Fruit fly (Drosophila melanogaster) whole organism, pupa: ENCODE results near the gene galla-2.
A peak's percentile ranks its signal among the peaks of the same experiment; 100 is the strongest.

Experiments used
- CG10348 ChIP-seq: fragments of 200-800 bp; sonication (Bioruptor generic); IDR thresholded peaks from 2 replicates; pipeline ENCODE4 v1.3.6; 2022; ENCODE audit warnings: missing biosample characterization, missing genetic modification characterization
- CG12605 ChIP-seq: fragments of 200-800 bp; sonication (Bioruptor generic); IDR thresholded peaks from 2 replicates; pipeline ENCODE4 v1.3.6; 2022; ENCODE audit warnings: missing biosample characterization, missing genetic modification characterization
- CG13204 ChIP-seq: fragments of 200-800 bp; sonication (Bioruptor generic); optimal IDR thresholded peaks from 2 replicates; lab custom pipeline; 2018; ENCODE audit warnings: missing biosample characterization, mild to moderate bottlenecking, missing genetic modification characterization, moderate library complexity
- CG14655 ChIP-seq: fragments of 200-800 bp; sonication (Bioruptor generic); optimal IDR thresholded peaks from 3 replicates; lab custom pipeline; 2017; ENCODE audit warnings: mild to moderate bottlenecking, missing biosample characterization, missing genetic modification reagents, missing genetic modification characterization
- CG15710 ChIP-seq: fragments of 200-800 bp; sonication (Bioruptor generic); optimal IDR thresholded peaks from 2 replicates; lab custom pipeline; 2018; ENCODE audit warnings: missing biosample characterization, mild to moderate bottlenecking, missing genetic modification characterization, moderate library complexity
- CG17806 ChIP-seq: fragments of 200-800 bp; sonication (Bioruptor generic); optimal IDR thresholded peaks from 2 replicates; lab custom pipeline; 2018; ENCODE audit warnings: missing biosample characterization, mild to moderate bottlenecking, missing genetic modification characterization, moderate library complexity
- CG32121 ChIP-seq: fragments of 200-800 bp; sonication (Bioruptor generic); IDR thresholded peaks from 2 replicates; pipeline ENCODE4 v1.3.6; 2022; ENCODE audit warnings: missing biosample characterization, missing genetic modification characterization
- CG34367 ChIP-seq: fragments of 200-800 bp; sonication (Bioruptor generic); optimal IDR thresholded peaks from 2 replicates; lab custom pipeline; 2018; ENCODE audit warnings: missing biosample characterization, mild to moderate bottlenecking, missing genetic modification characterization
- CG4496 ChIP-seq: fragments of 200-800 bp; sonication (Bioruptor generic); IDR thresholded peaks from 3 replicates; pipeline ENCODE4 v1.3.6; 2022; ENCODE audit warnings: missing biosample characterization, missing genetic modification characterization
- CG8159 ChIP-seq: fragments of 200-800 bp; sonication (Bioruptor generic); optimal IDR thresholded peaks from 3 replicates; lab custom pipeline; 2018; ENCODE audit warnings: missing biosample characterization, mild to moderate bottlenecking, missing genetic modification characterization, moderate library complexity
- CG8301 ChIP-seq: fragments of 200-800 bp; sonication (Bioruptor generic); optimal IDR thresholded peaks from 2 replicates; lab custom pipeline; 2018; ENCODE audit warnings: missing biosample characterization, mild to moderate bottlenecking, missing genetic modification characterization
- CG9948 ChIP-seq: fragments of 200-800 bp; sonication (Bioruptor generic); optimal IDR thresholded peaks from 2 replicates; lab custom pipeline; 2018; ENCODE audit warnings: missing biosample characterization, mild to moderate bottlenecking, missing genetic modification characterization, moderate library complexity
- D1 ChIP-seq: fragments of 200-800 bp; sonication (Bioruptor generic); optimal IDR thresholded peaks from 2 replicates; lab custom pipeline; 2018; ENCODE audit warnings: missing biosample characterization, mild to moderate bottlenecking, missing genetic modification characterization, moderate library complexity
- EcR ChIP-seq: fragments of 200-800 bp; sonication (Bioruptor generic); optimal IDR thresholded peaks from 3 replicates; lab custom pipeline; 2019; ENCODE audit warnings: missing biosample characterization, missing genetic modification characterization, mild to moderate bottlenecking, moderate library complexity, missing genetic modification reagents
- Ets98B ChIP-seq: fragments of 200-800 bp; sonication (Bioruptor generic); IDR thresholded peaks from 2 replicates; pipeline ENCODE4 v1.3.6; 2022; ENCODE audit warnings: missing biosample characterization, missing genetic modification characterization
- Pif1A ChIP-seq: fragments of 200-800 bp; sonication (Bioruptor generic); optimal IDR thresholded peaks from 3 replicates; lab custom pipeline; 2016; ENCODE audit warnings: missing biosample characterization, missing genetic modification characterization
- Pif1B ChIP-seq: fragments of 200-800 bp; sonication (Bioruptor generic); optimal IDR thresholded peaks from 3 replicates; lab custom pipeline; 2016; ENCODE audit warnings: missing biosample characterization, missing genetic modification characterization
- Snoo ChIP-seq: fragments of 200-800 bp; sonication (Bioruptor generic); optimal IDR thresholded peaks from 3 replicates; lab custom pipeline; 2017; ENCODE audit warnings: missing biosample characterization, mild to moderate bottlenecking, missing genetic modification characterization, inconsistent platforms
- fd96Ca ChIP-seq: fragments of 200-800 bp; sonication (Bioruptor generic); IDR thresholded peaks from 3 replicates; pipeline ENCODE4 v1.3.6; 2022; ENCODE audit warnings: missing biosample characterization, missing genetic modification characterization
- gl ChIP-seq: fragments of 200-800 bp; sonication (Bioruptor generic); optimal IDR thresholded peaks from 2 replicates; lab custom pipeline; 2018; ENCODE audit warnings: missing biosample characterization, mild to moderate bottlenecking, missing genetic modification characterization
- rn ChIP-seq: fragments of 200-800 bp; sonication (Bioruptor generic); IDR thresholded peaks from 2 replicates; pipeline ENCODE4 v1.3.6; 2022; ENCODE audit warnings: missing biosample characterization, missing genetic modification characterization

Gene galla-2

DNA sequence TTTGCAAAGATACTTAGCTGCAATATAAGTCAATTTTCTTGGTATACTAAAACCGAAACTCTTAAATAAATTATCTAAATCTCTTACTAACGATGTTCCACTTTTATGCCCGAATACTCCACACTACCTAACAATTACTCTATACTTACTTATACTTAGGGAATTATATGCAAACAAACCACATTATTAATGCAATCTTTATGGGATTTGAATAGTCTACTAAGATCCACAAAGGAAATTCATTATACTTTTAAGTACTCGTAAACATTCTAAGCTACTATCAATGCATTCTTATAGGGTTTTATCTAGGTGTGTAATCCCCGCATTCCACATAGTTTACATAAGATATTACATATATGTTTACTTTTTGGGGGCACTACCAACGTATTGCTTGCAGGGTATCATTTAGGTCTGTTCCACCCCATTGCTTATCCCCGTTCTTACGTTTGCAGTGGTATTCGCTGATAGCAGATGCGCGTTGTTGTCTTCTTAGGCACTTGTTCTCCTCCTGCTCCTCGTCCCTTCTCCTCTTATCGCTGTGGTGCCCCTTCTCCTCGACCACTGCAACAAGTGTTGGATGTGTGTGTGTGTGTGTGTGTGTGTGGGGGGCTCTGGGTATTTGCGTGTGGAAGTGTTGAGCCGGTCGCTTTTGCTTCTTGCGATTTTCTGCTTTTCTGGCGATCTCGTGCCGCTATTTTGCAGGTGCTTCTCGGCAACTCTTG lies 15.0 kb downstream of the galla-2 start:
- TF ChIP-seq EcR (GFP tag; lab: Kevin White, UChicago) (peak; percentile 11), CG15710 (no peak), gl (tag; lab: Kevin White, UChicago) (no peak), CG4496 (GFP tag; lab: Robert Waterston, UW) (no peak), Pif1B (GFP tag; lab: Kevin White, UChicago) (no peak), CG13204 (GFP tag; lab: Kevin White, UChicago) (no peak), rn (GFP tag; lab: Robert Waterston, UW) (no peak), Ets98B (peak; percentile 53; the same call in 1 of the 2 replicates), D1 (no peak), CG17806 (tag; lab: Kevin White, UChicago) (no peak), CG8159 (tag; lab: Kevin White, UChicago) (no peak), fd96Ca (no peak; the same call in 2 of the 3 replicates), CG9948 (tag; lab: Kevin White, UChicago) (no peak), CG34367 (no peak), CG10348 (GFP tag; lab: Robert Waterston, UW) (no peak), Pif1A (GFP tag; lab: Kevin White, UChicago) (no peak), CG32121 (GFP tag; lab: Robert Waterston, UW) (no peak), CG8301 (tag; lab: Kevin White, UChicago) (peak; percentile 43), CG12605 (GFP tag; lab: Robert Waterston, UW) (peak; percentile 43; the same call in 1 of the 2 replicates), CG14655 (GFP tag; lab: Kevin White, UChicago) (peak; percentile 42), Snoo (no peak)

DNA sequence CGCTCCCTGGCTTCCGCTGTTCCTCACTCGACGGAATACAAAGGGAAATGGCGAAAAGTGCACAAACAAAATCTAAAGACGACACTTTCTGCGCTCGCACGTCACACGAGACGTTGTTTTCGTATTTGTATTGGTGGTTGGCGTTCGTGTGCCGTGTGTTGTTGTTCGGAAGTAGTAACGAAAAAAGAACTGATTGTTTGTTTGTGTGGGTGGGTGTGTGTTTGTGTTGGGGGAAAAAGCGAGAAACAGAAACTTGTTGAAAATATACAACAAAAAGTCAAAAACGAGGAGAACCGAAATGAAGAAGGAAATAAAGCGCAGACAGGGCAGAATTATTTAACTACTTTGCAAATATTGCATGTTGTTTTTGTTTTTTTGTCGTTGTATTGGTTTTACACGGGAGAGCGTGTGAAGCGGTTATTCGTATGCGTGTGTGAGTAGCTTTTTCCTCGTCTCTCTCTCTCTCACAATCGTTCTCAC lies 15.6 kb downstream of the galla-2 start:
- TF ChIP-seq fd96Ca (no peak), CG14655 (GFP tag; lab: Kevin White, UChicago) (no peak), CG13204 (GFP tag; lab: Kevin White, UChicago) (peak; percentile 14), CG15710 (no peak), gl (tag; lab: Kevin White, UChicago) (peak; percentile 37), EcR (GFP tag; lab: Kevin White, UChicago) (no peak), CG8159 (tag; lab: Kevin White, UChicago) (peak; percentile 16), D1 (no peak), Pif1B (GFP tag; lab: Kevin White, UChicago) (no peak), CG17806 (tag; lab: Kevin White, UChicago) (no peak), CG8301 (tag; lab: Kevin White, UChicago) (no peak), Snoo (no peak), rn (GFP tag; lab: Robert Waterston, UW) (no peak), CG34367 (no peak), Ets98B (no peak), CG32121 (GFP tag; lab: Robert Waterston, UW) (no peak), CG12605 (GFP tag; lab: Robert Waterston, UW) (no peak), CG9948 (tag; lab: Kevin White, UChicago) (no peak), CG10348 (GFP tag; lab: Robert Waterston, UW) (no peak), CG4496 (GFP tag; lab: Robert Waterston, UW) (no peak), Pif1A (GFP tag; lab: Kevin White, UChicago) (no peak)
- TF ChIP-seq, all 21 proteins: peak for 3

DNA sequence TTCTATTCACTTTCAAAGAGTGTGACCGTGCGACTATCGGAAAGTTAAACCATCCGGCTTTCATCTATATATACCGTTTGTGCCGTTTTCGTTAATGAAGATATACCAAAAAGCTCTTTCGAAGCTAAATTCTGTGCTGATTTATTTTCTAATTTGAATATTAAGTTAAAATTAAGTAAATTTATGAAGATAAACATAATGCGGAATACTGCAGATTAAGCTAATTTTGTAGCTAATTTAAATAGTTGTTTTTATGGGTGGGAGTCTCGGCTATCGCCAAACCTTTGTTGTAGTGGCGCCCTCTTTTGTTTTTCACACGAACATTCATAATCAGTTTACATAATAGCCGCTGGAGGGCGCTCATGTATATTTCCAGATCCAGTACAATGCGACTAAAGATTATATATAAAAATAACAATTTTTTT lies 16.4 kb downstream of the galla-2 start, which contains the start of gene Aps:
Gene Aps (minus strand): TSS at position 37 of the 425 bp plus-strand sequence.
- TF ChIP-seq Pif1B (GFP tag; lab: Kevin White, UChicago) (peak; percentile 16), CG8159 (tag; lab: Kevin White, UChicago) (no peak), CG4496 (GFP tag; lab: Robert Waterston, UW) (peak; percentile 26; the same call in 1 of the 3 replicates)

DNA sequence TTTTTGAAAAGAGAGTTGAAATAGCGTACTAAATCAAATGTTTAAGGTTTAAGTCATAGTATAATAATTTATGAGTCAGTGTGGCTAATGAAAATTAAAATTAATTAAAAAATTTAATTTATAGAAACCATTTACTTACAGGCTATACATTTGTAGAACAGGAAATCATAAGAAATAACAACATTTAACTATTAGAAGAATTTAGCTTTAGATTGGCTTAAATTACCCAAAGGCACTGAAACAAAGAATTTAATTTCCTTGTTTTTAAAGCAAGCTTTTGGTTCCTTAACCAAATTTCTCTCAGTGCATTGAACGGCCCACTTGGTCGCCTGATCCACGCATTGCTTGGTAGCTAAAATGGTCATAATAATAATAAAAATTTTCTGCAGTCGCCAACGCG lies 20.8 kb downstream of the galla-2 start:
- TF ChIP-seq CG32121 (GFP tag; lab: Robert Waterston, UW) (no peak), CG10348 (GFP tag; lab: Robert Waterston, UW) (no peak), CG12605 (GFP tag; lab: Robert Waterston, UW) (no peak), CG34367 (no peak), CG9948 (tag; lab: Kevin White, UChicago) (peak; percentile 59), Ets98B (no peak), Pif1B (GFP tag; lab: Kevin White, UChicago) (no peak), CG8159 (tag; lab: Kevin White, UChicago) (peak; percentile 5), CG14655 (GFP tag; lab: Kevin White, UChicago) (peak; percentile 81), Snoo (peak; percentile 20), CG13204 (GFP tag; lab: Kevin White, UChicago) (no peak), CG8301 (tag; lab: Kevin White, UChicago) (peak; percentile 56), CG4496 (GFP tag; lab: Robert Waterston, UW) (no peak)
- TF ChIP-seq, all 21 proteins: peak for 5

DNA sequence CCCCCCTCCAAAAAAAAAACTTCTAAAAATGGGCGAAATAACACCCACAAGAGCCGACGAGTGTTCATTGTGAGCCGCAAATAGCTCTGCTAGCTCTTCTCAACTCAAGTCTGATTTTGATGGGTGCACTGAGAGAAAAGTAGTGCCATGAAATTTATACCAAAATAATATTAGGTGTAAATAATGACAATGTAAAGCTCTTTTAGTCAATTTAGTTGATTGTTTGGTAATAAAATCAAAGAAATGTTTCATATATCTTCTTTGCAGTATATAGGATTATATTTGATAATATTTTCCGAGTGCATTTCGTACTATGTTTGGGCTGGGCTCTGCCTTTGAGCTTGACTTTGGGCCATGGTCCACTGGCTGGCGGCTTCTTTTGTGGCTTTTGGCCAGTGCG lies 22.1 kb downstream of the galla-2 start:
- TF ChIP-seq D1 (no peak), Pif1A (GFP tag; lab: Kevin White, UChicago) (no peak), CG4496 (GFP tag; lab: Robert Waterston, UW) (peak; percentile 15; the same call in 1 of the 3 replicates), CG9948 (tag; lab: Kevin White, UChicago) (peak; percentile 62), gl (tag; lab: Kevin White, UChicago) (peak; percentile 1), CG13204 (GFP tag; lab: Kevin White, UChicago) (no peak), Pif1B (GFP tag; lab: Kevin White, UChicago) (no peak), CG14655 (GFP tag; lab: Kevin White, UChicago) (peak; percentile 63), CG8301 (tag; lab: Kevin White, UChicago) (peak; percentile 51), CG17806 (tag; lab: Kevin White, UChicago) (peak; percentile 63), CG15710 (no peak), Ets98B (peak; percentile 32; the same call in 1 of the 2 replicates), CG8159 (tag; lab: Kevin White, UChicago) (peak; percentile 63)
